Worm (Caenorhabditis elegans): ENCODE data around the gene ZK593.3.

DNA sequence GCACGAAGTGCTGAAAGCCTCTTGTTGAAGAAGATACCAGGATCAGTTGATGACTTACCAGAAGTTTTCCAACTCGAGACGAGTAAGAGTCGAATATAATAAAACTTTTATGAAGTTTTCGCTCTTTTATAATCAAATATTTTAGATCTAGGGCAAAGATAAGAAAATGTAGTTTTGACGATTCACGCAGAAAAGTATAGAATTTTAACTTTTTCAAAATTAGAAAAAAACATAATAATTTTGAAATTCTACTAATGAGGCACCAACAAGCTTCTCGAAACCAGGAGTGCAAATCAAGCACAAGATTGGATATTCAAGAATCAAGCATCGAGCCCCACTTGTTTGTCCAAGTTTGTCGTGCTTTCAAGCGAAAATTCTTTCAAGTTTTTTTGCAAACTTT lies 33.3 kb downstream of the ZK593.3 start, which contains the start of gene Y69E1A.1:
- TF ChIP-seq nhr-12 (tag; optimal IDR thresholded peaks at IDR 0.05) (no peak), ceh-82 (tag; optimal IDR thresholded peaks at IDR 0.05) (no peak), nhr-23 (tag; optimal IDR thresholded peaks at IDR 0.05) (no peak), fos-1 (tag; optimal IDR thresholded peaks at IDR 0.05) (no peak)
